Fruit fly (Drosophila melanogaster) whole organism, embryonic: ENCODE measurements around the gene ATPsynC.

Experiments used
- Aef1 ChIP-seq: fragments of 200-800 bp; sonication (Bioruptor generic); IDR thresholded peaks from 3 replicates; pipeline ENCODE4 v1.3.6; 2022; ENCODE audit warnings: missing biosample characterization, missing genetic modification characterization
- Atf3 ChIP-seq: fragments of 200-800 bp; sonication (Bioruptor generic); optimal IDR thresholded peaks from 3 replicates; lab custom pipeline; 2016; ENCODE audit warnings: missing biosample characterization, missing genetic modification characterization
- Bteb2 ChIP-seq: fragments of 200-800 bp; sonication (Bioruptor generic); optimal IDR thresholded peaks from 2 replicates; lab custom pipeline; 2016; ENCODE audit warnings: missing biosample characterization, missing genetic modification characterization
- CG12155 ChIP-seq: fragments of 200-800 bp; sonication (Bioruptor generic); optimal IDR thresholded peaks from 3 replicates; lab custom pipeline; 2016; ENCODE audit warnings: missing biosample characterization, missing genetic modification characterization
- CG12744 ChIP-seq: fragments of 200-800 bp; sonication (Bioruptor generic); optimal IDR thresholded peaks from 2 replicates; lab custom pipeline; 2016; ENCODE audit warnings: missing biosample characterization, missing genetic modification characterization
- CG15073 ChIP-seq: fragments of 200-800 bp; sonication (Bioruptor generic); optimal IDR thresholded peaks from 2 replicates; lab custom pipeline; 2016; ENCODE audit warnings: missing biosample characterization, missing genetic modification characterization
- CG17802 ChIP-seq: fragments of 200-800 bp; sonication (Bioruptor generic); optimal IDR thresholded peaks from 2 replicates; lab custom pipeline; 2018; ENCODE audit warnings: missing biosample characterization, mild to moderate bottlenecking, missing genetic modification characterization, moderate library complexity
- CG2199 ChIP-seq: fragments of 200-800 bp; sonication (Bioruptor generic); IDR thresholded peaks from 3 replicates; pipeline ENCODE4 v1.3.6; 2022; ENCODE audit warnings: missing biosample characterization, missing genetic modification characterization
- CG31224 ChIP-seq: fragments of 200-800 bp; sonication (Bioruptor generic); IDR thresholded peaks from 2 replicates; pipeline ENCODE4 v1.3.6; 2022; ENCODE audit warnings: missing biosample characterization, missing genetic modification characterization
- CG33557 ChIP-seq: fragments of 200-800 bp; sonication (Bioruptor generic); optimal IDR thresholded peaks from 2 replicates; lab custom pipeline; 2019; ENCODE audit warnings: missing biosample characterization, mild to moderate bottlenecking, missing genetic modification characterization, moderate library complexity
- CG42726 ChIP-seq: fragments of 200-800 bp; sonication (Bioruptor generic); IDR thresholded peaks from 2 replicates; pipeline ENCODE4 v1.3.6; 2022; ENCODE audit warnings: missing biosample characterization, missing genetic modification characterization; ENCODE audit not compliant: partially characterized antibody
- CG4360 ChIP-seq: fragments of 200-800 bp; sonication (Bioruptor generic); IDR thresholded peaks from 2 replicates; pipeline ENCODE4 v1.3.6; 2022; ENCODE audit warnings: missing biosample characterization, missing genetic modification characterization
- CG6654 ChIP-seq: fragments of 200-800 bp; sonication (Bioruptor generic); optimal IDR thresholded peaks from 2 replicates; lab custom pipeline; 2017; ENCODE audit warnings: missing biosample characterization, mild to moderate bottlenecking, missing genetic modification characterization
- CG6791 ChIP-seq: fragments of 200-800 bp; sonication (Bioruptor generic); IDR thresholded peaks from 3 replicates; pipeline ENCODE4 v1.3.6; 2022; ENCODE audit warnings: missing biosample characterization, missing genetic modification characterization; ENCODE audit not compliant: partially characterized antibody
- CG7271 ChIP-seq: fragments of 200-800 bp; sonication (Bioruptor generic); optimal IDR thresholded peaks from 2 replicates; lab custom pipeline; 2018; ENCODE audit warnings: missing biosample characterization, mild to moderate bottlenecking, missing genetic modification characterization, moderate library complexity
- CG7357 ChIP-seq: fragments of 200-800 bp; sonication (Bioruptor generic); IDR thresholded peaks from 3 replicates; pipeline ENCODE4 v1.3.6; 2022; ENCODE audit warnings: missing biosample characterization, missing genetic modification characterization
- CG7963 ChIP-seq: fragments of 200-800 bp; sonication (Bioruptor generic); IDR thresholded peaks from 3 replicates; pipeline ENCODE4 v1.3.6; 2022; ENCODE audit warnings: missing biosample characterization, missing genetic modification characterization; ENCODE audit not compliant: partially characterized antibody
- CG8944 ChIP-seq: fragments of 200-800 bp; sonication (Bioruptor generic); optimal IDR thresholded peaks from 3 replicates; lab custom pipeline; 2016; ENCODE audit warnings: missing biosample characterization, missing genetic modification characterization
- CHES-1-like ChIP-seq: fragments of 200-800 bp; sonication (Bioruptor generic); optimal IDR thresholded peaks from 2 replicates; lab custom pipeline; 2016; ENCODE audit warnings: missing biosample characterization, missing genetic modification characterization
- Dek ChIP-seq: fragments of 200-800 bp; sonication (Bioruptor generic); optimal IDR thresholded peaks from 3 replicates; lab custom pipeline; 2019; ENCODE audit warnings: missing biosample characterization, mild to moderate bottlenecking, missing genetic modification characterization, moderate library complexity
- Dll ChIP-seq: fragments of 200-800 bp; sonication (Bioruptor generic); IDR thresholded peaks from 4 replicates; pipeline ENCODE4 v1.3.6; 2022; ENCODE audit warnings: missing biosample characterization, missing genetic modification characterization; ENCODE audit not compliant: partially characterized antibody
- Hey ChIP-seq: fragments of 200-800 bp; sonication (Bioruptor generic); optimal IDR thresholded peaks from 3 replicates; lab custom pipeline; 2018; ENCODE audit warnings: missing biosample characterization, mild to moderate bottlenecking, missing genetic modification characterization
- Mad ChIP-seq: fragments of 200-800 bp; sonication (Bioruptor generic); optimal IDR thresholded peaks from 2 replicates; lab custom pipeline; 2016; ENCODE audit warnings: missing biosample characterization, missing genetic modification characterization
- NC2β ChIP-seq: fragments of 200-800 bp; sonication (Bioruptor generic); optimal IDR thresholded peaks from 2 replicates; lab custom pipeline; 2016; ENCODE audit warnings: missing biosample characterization, missing genetic modification characterization
- Opbp ChIP-seq: fragments of 200-800 bp; sonication (Bioruptor generic); IDR thresholded peaks from 3 replicates; pipeline ENCODE4 v1.3.6; 2022; ENCODE audit warnings: missing biosample characterization, missing genetic modification characterization; ENCODE audit not compliant: partially characterized antibody
- Six4 ChIP-seq: fragments of 200-800 bp; sonication (Bioruptor generic); optimal IDR thresholded peaks from 2 replicates; lab custom pipeline; 2016; ENCODE audit warnings: missing biosample characterization, missing genetic modification characterization
- Ssrp ChIP-seq: fragments of 200-800 bp; sonication (Bioruptor generic); optimal IDR thresholded peaks from 2 replicates; lab custom pipeline; 2018; ENCODE audit warnings: missing biosample characterization, mild to moderate bottlenecking, missing genetic modification characterization, moderate library complexity
- Tbp ChIP-seq: fragments of >200 bp; optimal IDR thresholded peaks from 2 replicates; lab custom pipeline; 2018; ENCODE audit warnings: missing biosample characterization, missing genetic modification characterization
- ara ChIP-seq: fragments of 200-800 bp; sonication (Bioruptor generic); IDR thresholded peaks from 2 replicates; pipeline ENCODE4 v1.3.6; 2022; ENCODE audit warnings: missing biosample characterization, missing genetic modification characterization
- ase ChIP-seq: fragments of 200-800 bp; sonication (Bioruptor generic); IDR thresholded peaks from 3 replicates; pipeline ENCODE4 v1.3.6; 2022; ENCODE audit warnings: missing biosample characterization, missing genetic modification characterization
- bowl ChIP-seq: fragments of 200-800 bp; sonication (Bioruptor generic); IDR thresholded peaks from 2 replicates; pipeline ENCODE4 v1.3.6; 2022; ENCODE audit warnings: missing biosample characterization, missing genetic modification characterization
- cato ChIP-seq: fragments of 200-800 bp; sonication (Bioruptor generic); optimal IDR thresholded peaks from 2 replicates; lab custom pipeline; 2016; ENCODE audit warnings: missing biosample characterization, missing genetic modification characterization, borderline replicate concordance
- dimm ChIP-seq: fragments of 200-800 bp; sonication (Bioruptor generic); IDR thresholded peaks from 2 replicates; pipeline ENCODE4 v1.3.6; 2022; ENCODE audit warnings: missing biosample characterization, missing genetic modification characterization
- fd64A ChIP-seq: fragments of 200-800 bp; sonication (Bioruptor generic); optimal IDR thresholded peaks from 3 replicates; lab custom pipeline; 2018; ENCODE audit warnings: missing biosample characterization, mild to moderate bottlenecking, missing genetic modification characterization
- gfzf ChIP-seq: fragments of 200-800 bp; sonication (Bioruptor generic); optimal IDR thresholded peaks from 2 replicates; lab custom pipeline; 2016; ENCODE audit warnings: missing biosample characterization, mild to moderate bottlenecking, missing genetic modification characterization, moderate library complexity
- gsb-n ChIP-seq: fragments of 200-800 bp; sonication (Bioruptor generic); optimal IDR thresholded peaks from 3 replicates; lab custom pipeline; 2018; ENCODE audit warnings: missing biosample characterization, mild to moderate bottlenecking, missing genetic modification characterization
- gt ChIP-seq: fragments of 200-800 bp; sonication (Bioruptor generic); IDR thresholded peaks from 2 replicates; pipeline ENCODE4 v1.3.6; 2022; ENCODE audit warnings: missing biosample characterization, missing genetic modification characterization
- ham ChIP-seq: fragments of 200-800 bp; sonication (Bioruptor generic); IDR thresholded peaks from 2 replicates; pipeline ENCODE4 v1.3.6; 2022; ENCODE audit warnings: missing biosample characterization, missing genetic modification characterization
- hkb ChIP-seq, 2 experiments: fragments of 200-800 bp in 1 of 2; fragments of >200 bp in 1 of 2; sonication (Bioruptor generic) in 1 of 2; IDR thresholded peaks in 1 of 2; optimal IDR thresholded peaks in 1 of 2; 2 replicates each; pipeline versions ENCODE4 v1.3.6 to Lab custom; 2017 to 2022; ENCODE audit warnings: missing biosample characterization in 1 of 2, missing genetic modification characterization in 1 of 2
- pita ChIP-seq: fragments of 200-800 bp; sonication (Bioruptor generic); optimal IDR thresholded peaks from 2 replicates; lab custom pipeline; 2017; ENCODE audit warnings: missing biosample characterization, mild to moderate bottlenecking, missing genetic modification characterization
- repo ChIP-seq: fragments of 200-800 bp; sonication (Bioruptor generic); optimal IDR thresholded peaks from 2 replicates; lab custom pipeline; 2016; ENCODE audit warnings: missing biosample characterization, missing genetic modification characterization
- sens-2 ChIP-seq: fragments of 200-800 bp; sonication (Bioruptor generic); IDR thresholded peaks from 2 replicates; pipeline ENCODE4 v1.3.6; 2022; ENCODE audit warnings: missing biosample characterization, missing genetic modification characterization
- twi ChIP-seq: fragments of 200-800 bp; optimal IDR thresholded peaks from 2 replicates; lab custom pipeline; 2019; ENCODE audit warnings: missing biosample characterization, mild to moderate bottlenecking, missing genetic modification characterization, moderate library complexity
- vnd ChIP-seq: fragments of 200-800 bp; sonication (Bioruptor generic); IDR thresholded peaks from 3 replicates; pipeline ENCODE4 v1.3.6; 2022; ENCODE audit warnings: missing biosample characterization, missing genetic modification characterization; ENCODE audit not compliant: partially characterized antibody

ATPsynC gene

dm6 chr3R:31232236-31232635 is 12.8 kb upstream of the ATPsynC start, which contains the start of gene CG15563:
Gene CG15563, minus strand, starts transcription at chr3R:31232336.
- no peak for TF ChIP-seq twi (tag; lab: Kevin White, UChicago)
- TF ChIP-seq CG12155 (GFP tag; lab: Kevin White, UChicago) = no peak
- no peak for TF ChIP-seq bowl
- no peak for TF ChIP-seq CG31224 (GFP tag; lab: Robert Waterston, UW)

- no peak for TF ChIP-seq CG7357
- no peak for TF ChIP-seq CG12744 (GFP tag; lab: Kevin White, UChicago)
- TF ChIP-seq Hey = no peak
- TF ChIP-seq Opbp (GFP tag; lab: Robert Waterston, UW) = peak; percentile 11; the same call in 1 of the 3 replicates
- TF ChIP-seq ara = no peak
- no peak for TF ChIP-seq ham
- TF ChIP-seq CG6791 (GFP tag; lab: Robert Waterston, UW) = 0 out of 3 replicates have a peak, but pooled peaks have one; percentile 40
- TF ChIP-seq Dll (GFP tag; lab: Robert Waterston, UW) = no peak
- TF ChIP-seq Ssrp (tag; lab: Kevin White, UChicago) = peak; percentile 1
- peak; percentile 75; the same call in 1 of the 3 replicates for TF ChIP-seq CG2199 (GFP tag; lab: Robert Waterston, UW)
- TF ChIP-seq Atf3 = no peak
- peak; percentile 8 for TF ChIP-seq pita (GFP tag; lab: Kevin White, UChicago)
- TF ChIP-seq CG42726 = 0 out of 2 replicates have a peak, but pooled peaks have one; percentile 9
- TF ChIP-seq Aef1 (GFP tag; lab: Robert Waterston, UW) = no peak
- no peak for TF ChIP-seq repo (GFP tag; lab: Kevin White, UChicago)
- TF ChIP-seq CG7271 (tag; lab: Kevin White, UChicago) = no peak
- TF ChIP-seq CG15073 (GFP tag; lab: Kevin White, UChicago) = no peak
- TF ChIP-seq cato (GFP tag; lab: Kevin White, UChicago) = no peak
- no peak for TF ChIP-seq gsb-n (tag; lab: Kevin White, UChicago)
- TF ChIP-seq Six4 (GFP tag; lab: Kevin White, UChicago) = no peak
- TF ChIP-seq ase (GFP tag; lab: Robert Waterston, UW) = no peak
- TF ChIP-seq gt = no peak
- no peak for TF ChIP-seq NC2β (GFP tag; lab: Kevin White, UChicago)
- TF ChIP-seq CHES-1-like (GFP tag; lab: Kevin White, UChicago) = no peak
- no peak for TF ChIP-seq sens-2
- no peak for TF ChIP-seq vnd (GFP tag; lab: Robert Waterston, UW)
- no peak for TF ChIP-seq CG4360 (GFP tag; lab: Robert Waterston, UW)
- TF ChIP-seq CG33557 (GFP tag; lab: Kevin White, UChicago) = no peak
- no peak for TF ChIP-seq gfzf
- no peak for TF ChIP-seq CG17802 (tag; lab: Kevin White, UChicago)
- TF ChIP-seq CG6654 (GFP tag; lab: Kevin White, UChicago) = peak; percentile 98
- TF ChIP-seq dimm (GFP tag; lab: Robert Waterston, UW) = no peak
- TF ChIP-seq Bteb2 (GFP tag; lab: Kevin White, UChicago) = no peak
- TF ChIP-seq Dek (tag; lab: Kevin White, UChicago) = no peak
- TF ChIP-seq Tbp (GFP tag; lab: Kevin White, UChicago) = peak; percentile 8
- TF ChIP-seq CG7963 (GFP tag; lab: Robert Waterston, UW) = no peak
- no peak for TF ChIP-seq CG8944 (GFP tag; lab: Kevin White, UChicago)
- no peak for TF ChIP-seq fd64A (GFP tag; lab: Kevin White, UChicago)
- no peak for TF ChIP-seq hkb (optimal IDR thresholded peaks at IDR 0.05; lab: Kevin White, UChicago)
- TF ChIP-seq hkb (GFP tag; IDR thresholded peaks at IDR 0.05; lab: Robert Waterston, UW) = no peak
- TF ChIP-seq Mad (GFP tag; lab: Kevin White, UChicago) = no peak
- TF ChIP-seq, all 482 proteins: peak for 8
These were observed 11.7 kb upstream of the ATPsynC start for dm6 chr3R:31231134-31231533.
